Fruit fly (Drosophila melanogaster) whole organism, prepupa: Measurements from ENCODE around the gene CG42834.

Experiments
- CG11294 ChIP-seq: fragments of 200-800 bp; sonication (Bioruptor generic); IDR thresholded peaks from 2 replicates; pipeline ENCODE4 v1.3.6; 2022; ENCODE audit warnings: missing biosample characterization, missing genetic modification characterization
- CG11762 ChIP-seq: fragments of 200-800 bp; sonication (Bioruptor generic); optimal IDR thresholded peaks from 3 replicates; lab custom pipeline; 2016; ENCODE audit warnings: missing biosample characterization, missing genetic modification characterization; ENCODE audit not compliant: insufficient read depth
- CG11902 ChIP-seq: fragments of 200-800 bp; sonication (Bioruptor generic); optimal IDR thresholded peaks from 3 replicates; lab custom pipeline; 2016; ENCODE audit warnings: missing biosample characterization, missing genetic modification characterization
- CG15336 ChIP-seq: fragments of 200-800 bp; sonication (Bioruptor generic); IDR thresholded peaks from 2 replicates; pipeline ENCODE4 v1.3.6; 2022; ENCODE audit warnings: missing biosample characterization, missing genetic modification characterization
- CG1621 ChIP-seq: fragments of 200-800 bp; sonication (Bioruptor generic); optimal IDR thresholded peaks from 3 replicates; lab custom pipeline; 2018; ENCODE audit warnings: missing biosample characterization, mild to moderate bottlenecking, missing genetic modification characterization
- CG16779 ChIP-seq: fragments of 200-800 bp; sonication (Bioruptor generic); optimal IDR thresholded peaks from 3 replicates; lab custom pipeline; 2017; ENCODE audit warnings: missing biosample characterization, mild to moderate bottlenecking, missing genetic modification characterization
- CG3032 ChIP-seq: fragments of 200-800 bp; optimal IDR thresholded peaks from 2 replicates; lab custom pipeline; 2019; ENCODE audit warnings: missing biosample characterization, mild to moderate bottlenecking, missing genetic modification characterization, moderate library complexity
- CG31627 ChIP-seq: fragments of 200-800 bp; sonication (Bioruptor generic); optimal IDR thresholded peaks from 3 replicates; lab custom pipeline; 2016; ENCODE audit warnings: missing biosample characterization, missing genetic modification characterization
- CG34406 ChIP-seq: fragments of 200-800 bp; sonication (Bioruptor generic); optimal IDR thresholded peaks from 3 replicates; lab custom pipeline; 2016; ENCODE audit warnings: missing biosample characterization, missing genetic modification characterization
- CG4318 ChIP-seq: fragments of 200-800 bp; sonication (Bioruptor generic); optimal IDR thresholded peaks from 3 replicates; lab custom pipeline; 2017; ENCODE audit warnings: missing biosample characterization, mild to moderate bottlenecking, missing genetic modification characterization
- CG6163 ChIP-seq: fragments of 200-800 bp; sonication (Bioruptor generic); IDR thresholded peaks from 3 replicates; pipeline ENCODE4 v1.3.6; 2022; ENCODE audit warnings: missing biosample characterization, missing genetic modification characterization
- CG6276 ChIP-seq: fragments of 200-800 bp; sonication (Bioruptor generic); optimal IDR thresholded peaks from 2 replicates; lab custom pipeline; 2017; ENCODE audit warnings: missing biosample characterization, mild to moderate bottlenecking, missing genetic modification characterization
- CG6792 ChIP-seq: fragments of 200-800 bp; sonication (Bioruptor generic); optimal IDR thresholded peaks from 3 replicates; lab custom pipeline; 2016; ENCODE audit warnings: missing biosample characterization, missing genetic modification characterization
- CG6808 ChIP-seq: fragments of 200-800 bp; sonication (Bioruptor generic); optimal IDR thresholded peaks from 3 replicates; lab custom pipeline; 2017; ENCODE audit warnings: missing biosample characterization, missing genetic modification characterization, mild to moderate bottlenecking, moderate library complexity, missing genetic modification reagents
- CG8319 ChIP-seq: fragments of 200-800 bp; sonication (Bioruptor generic); optimal IDR thresholded peaks from 3 replicates; lab custom pipeline; 2016; ENCODE audit warnings: missing biosample characterization, missing genetic modification characterization
- CG8632 ChIP-seq: fragments of 200-800 bp; sonication (Bioruptor generic); optimal IDR thresholded peaks from 3 replicates; lab custom pipeline; 2016; ENCODE audit warnings: missing biosample characterization, missing genetic modification characterization
- CG9139 ChIP-seq: fragments of 200-800 bp; sonication (Bioruptor generic); optimal IDR thresholded peaks from 3 replicates; lab custom pipeline; 2017; ENCODE audit warnings: missing biosample characterization, mild to moderate bottlenecking, missing genetic modification characterization
- Eip75B ChIP-seq: fragments of 200-800 bp; sonication (Bioruptor generic); optimal IDR thresholded peaks from 3 replicates; lab custom pipeline; 2016; ENCODE audit warnings: missing biosample characterization, missing genetic modification characterization
- Eip78C ChIP-seq: fragments of 200-800 bp; sonication (Bioruptor generic); peaks from one replicate; lab custom pipeline; 2016; ENCODE audit warnings: missing biosample characterization, missing genetic modification characterization
- Eip93F ChIP-seq: fragments of 200-800 bp; sonication (Bioruptor generic); optimal IDR thresholded peaks from 2 replicates; lab custom pipeline; 2016; ENCODE audit warnings: missing biosample characterization, mild to moderate bottlenecking, missing genetic modification characterization
- Ets21C ChIP-seq: fragments of 200-800 bp; sonication (Bioruptor generic); optimal IDR thresholded peaks from 3 replicates; lab custom pipeline; 2016; ENCODE audit warnings: missing biosample characterization, missing genetic modification characterization
- Ets96B ChIP-seq: fragments of 200-800 bp; optimal IDR thresholded peaks from 2 replicates; lab custom pipeline; 2019; ENCODE audit warnings: missing biosample characterization, mild to moderate bottlenecking, missing genetic modification characterization, moderate library complexity
- Hr38 ChIP-seq: sonication (Bioruptor generic); optimal IDR thresholded peaks from 2 replicates; lab custom pipeline; 2016; ENCODE audit warnings: missing biosample characterization, missing genetic modification characterization
- Hr39 ChIP-seq: fragments of 200-800 bp; sonication (Bioruptor generic); optimal IDR thresholded peaks from 2 replicates; lab custom pipeline; 2016; ENCODE audit warnings: missing biosample characterization, missing genetic modification characterization
- Lpt ChIP-seq: fragments of 200-800 bp; sonication (Bioruptor generic); optimal IDR thresholded peaks from 3 replicates; lab custom pipeline; 2016; ENCODE audit warnings: missing biosample characterization, missing genetic modification characterization
- Met ChIP-seq: fragments of 200-800 bp; sonication (Bioruptor generic); optimal IDR thresholded peaks from 3 replicates; lab custom pipeline; 2016; ENCODE audit warnings: missing biosample characterization, missing genetic modification characterization
- OdsH ChIP-seq: fragments of 200-800 bp; sonication (Bioruptor generic); optimal IDR thresholded peaks from 3 replicates; lab custom pipeline; 2016; ENCODE audit warnings: missing biosample characterization, missing genetic modification characterization
- Sox102F ChIP-seq: fragments of 200-800 bp; sonication (Bioruptor generic); optimal IDR thresholded peaks from 2 replicates; lab custom pipeline; 2016; ENCODE audit warnings: missing biosample characterization, mild to moderate bottlenecking, missing genetic modification characterization
- Sox14 ChIP-seq: fragments of 200-800 bp; sonication (Bioruptor generic); optimal IDR thresholded peaks from 3 replicates; lab custom pipeline; 2016; ENCODE audit warnings: missing biosample characterization, missing genetic modification characterization
- Sox15 ChIP-seq: fragments of 200-800 bp; sonication (Bioruptor generic); optimal IDR thresholded peaks from 3 replicates; lab custom pipeline; 2016; ENCODE audit warnings: missing biosample characterization, missing genetic modification characterization
- achi ChIP-seq: fragments of 200-800 bp; sonication (Bioruptor generic); optimal IDR thresholded peaks from 3 replicates; lab custom pipeline; 2016; ENCODE audit warnings: missing biosample characterization, missing genetic modification characterization
- acj6 ChIP-seq: fragments of 200-800 bp; sonication (Bioruptor generic); optimal IDR thresholded peaks from 3 replicates; lab custom pipeline; 2016; ENCODE audit warnings: missing biosample characterization, missing genetic modification characterization
- dac ChIP-seq: fragments of 200-800 bp; sonication (Bioruptor generic); optimal IDR thresholded peaks from 2 replicates; lab custom pipeline; 2017; ENCODE audit warnings: missing biosample characterization, mild to moderate bottlenecking, missing genetic modification characterization
- eg ChIP-seq: fragments of 200-800 bp; sonication (Bioruptor generic); IDR thresholded peaks from 3 replicates; pipeline ENCODE4 v1.3.6; 2022; ENCODE audit warnings: missing biosample characterization, missing genetic modification characterization
- esn ChIP-seq: fragments of 200-800 bp; sonication (Bioruptor generic); optimal IDR thresholded peaks from 2 replicates; lab custom pipeline; 2016; ENCODE audit warnings: missing biosample characterization, mild to moderate bottlenecking, missing genetic modification characterization, moderate library complexity
- fd85E ChIP-seq: fragments of 200-800 bp; sonication (Bioruptor generic); optimal IDR thresholded peaks from 3 replicates; lab custom pipeline; 2016; ENCODE audit warnings: missing biosample characterization, missing genetic modification characterization
- fkh ChIP-seq: fragments of 200-800 bp; sonication (Bioruptor generic); optimal IDR thresholded peaks from 3 replicates; lab custom pipeline; 2017; ENCODE audit warnings: missing biosample characterization, mild to moderate bottlenecking, missing genetic modification characterization, moderate library complexity
- lz ChIP-seq: fragments of 200-800 bp; sonication (Bioruptor generic); optimal IDR thresholded peaks from 3 replicates; lab custom pipeline; 2016; ENCODE audit warnings: missing biosample characterization, missing genetic modification characterization
- pdm3 ChIP-seq: fragments of 200-800 bp; sonication (Bioruptor generic); optimal IDR thresholded peaks from 3 replicates; lab custom pipeline; 2016; ENCODE audit warnings: missing biosample characterization, missing genetic modification characterization
- spab ChIP-seq: fragments of 200-800 bp; sonication (Bioruptor generic); optimal IDR thresholded peaks from 2 replicates; lab custom pipeline; 2017; ENCODE audit warnings: missing biosample characterization, mild to moderate bottlenecking, missing genetic modification characterization, missing genetic modification reagents
- ss ChIP-seq, 2 experiments: fragments of 200-800 bp; sonication (Bioruptor generic); optimal IDR thresholded peaks; 2 replicates in 1 of 2; 3 replicates in 1 of 2; lab custom pipeline; 2017 to 2018; ENCODE audit warnings: mild to moderate bottlenecking in 2 of 2, missing biosample characterization in 2 of 2, missing genetic modification characterization in 2 of 2, moderate library complexity in 1 of 2
- topi ChIP-seq: fragments of 200-800 bp; sonication (Bioruptor generic); optimal IDR thresholded peaks from 3 replicates; lab custom pipeline; 2016; ENCODE audit warnings: missing biosample characterization, missing genetic modification characterization
- vri ChIP-seq: fragments of 200-800 bp; sonication (Bioruptor generic); optimal IDR thresholded peaks from 3 replicates; lab custom pipeline; 2016; ENCODE audit warnings: missing biosample characterization, mild to moderate bottlenecking, missing genetic modification characterization

Gene CG42834

dm6 chr3R:17394318-17395188 lies 24.0 kb upstream of the CG42834 start, which contains the start of gene CREG (continued):
- peak; percentile 26 for TF ChIP-seq Hr39 (GFP tag; lab: Kevin White, UChicago)
- TF ChIP-seq fkh (GFP tag; lab: Kevin White, UChicago): peak; percentile 20
- TF ChIP-seq CG4318 (GFP tag; lab: Kevin White, UChicago): peak; percentile 36
- no peak for TF ChIP-seq Ets96B
- peak; percentile 57 for TF ChIP-seq OdsH (GFP tag; lab: Kevin White, UChicago)
- peak; percentile 59 for TF ChIP-seq Sox14 (GFP tag; lab: Kevin White, UChicago)
- TF ChIP-seq eg (GFP tag; lab: Robert Waterston, UW): no peak
- peak; percentile 65 for TF ChIP-seq topi (GFP tag; lab: Kevin White, UChicago)
- peak; percentile 72 for TF ChIP-seq esn (GFP tag; lab: Kevin White, UChicago)
- TF ChIP-seq Lpt: no peak
- peak; percentile 22 for TF ChIP-seq CG6276 (GFP tag; lab: Kevin White, UChicago)
- peak; percentile 2 for TF ChIP-seq spab (GFP tag; lab: Kevin White, UChicago)
- peak; percentile 32 for TF ChIP-seq acj6 (GFP tag; lab: Kevin White, UChicago)
- peak; percentile 38 for TF ChIP-seq CG8632 (GFP tag; lab: Kevin White, UChicago)
- TF ChIP-seq CG6163 (GFP tag; lab: Robert Waterston, UW): peak; percentile 33; the same call in 1 of the 3 replicates
- TF ChIP-seq vri (GFP tag; lab: Kevin White, UChicago): peak; percentile 10
- TF ChIP-seq CG3032 (tag; lab: Kevin White, UChicago): no peak
- TF ChIP-seq Sox15 (GFP tag; lab: Kevin White, UChicago): no peak
- TF ChIP-seq fd85E: no peak
- TF ChIP-seq Met (GFP tag; lab: Kevin White, UChicago): peak; percentile 71
- no peak for TF ChIP-seq CG11762 (GFP tag; lab: Kevin White, UChicago)
- peak; percentile 48 for TF ChIP-seq Eip93F (GFP tag; lab: Kevin White, UChicago)
- peak; percentile 5 to 24 for TF ChIP-seq ss (GFP tag; optimal IDR thresholded peaks at IDR 0.05; lab: Kevin White, UChicago)
- TF ChIP-seq Eip78C (GFP tag; lab: Kevin White, UChicago): peak; percentile 88
- no peak for TF ChIP-seq CG15336 (GFP tag; lab: Robert Waterston, UW)
- no peak for TF ChIP-seq Hr38

dm6 chr3R:17400102-17400501 lies 18.5 kb upstream of the CG42834 start:
- no peak for TF ChIP-seq Ets96B
- TF ChIP-seq fkh (GFP tag; lab: Kevin White, UChicago): peak; percentile 19
- TF ChIP-seq pdm3 (GFP tag; lab: Kevin White, UChicago): no peak
- no peak for TF ChIP-seq achi (GFP tag; lab: Kevin White, UChicago)

- TF ChIP-seq Ets21C (GFP tag; lab: Kevin White, UChicago): peak; percentile 49
- peak; percentile 19 for TF ChIP-seq Sox15 (GFP tag; lab: Kevin White, UChicago)
- no peak; the same call in 1 of the 2 replicates for TF ChIP-seq CG11294 (GFP tag; lab: Robert Waterston, UW)
- peak; percentile 75 for TF ChIP-seq CG6163 (GFP tag; lab: Robert Waterston, UW)
- peak; percentile 57 for TF ChIP-seq Met (GFP tag; lab: Kevin White, UChicago)
- peak; percentile 36 for TF ChIP-seq CG34406
- TF ChIP-seq esn (GFP tag; lab: Kevin White, UChicago): peak; percentile 72
- TF ChIP-seq ss (GFP tag; optimal IDR thresholded peaks at IDR 0.05; lab: Kevin White, UChicago): peak; percentile 44 to 67
- TF ChIP-seq CG16779 (tag; lab: Kevin White, UChicago): peak; percentile 17
- TF ChIP-seq fkh (GFP tag; lab: Kevin White, UChicago): no peak
- 0 out of 3 replicates have a peak, but pooled peaks have one; percentile 40 for TF ChIP-seq eg (GFP tag; lab: Robert Waterston, UW)
- peak; percentile 39 for TF ChIP-seq Sox14 (GFP tag; lab: Kevin White, UChicago)
- peak; percentile 77 for TF ChIP-seq Eip75B (GFP tag; lab: Kevin White, UChicago)
- peak; percentile 70 for TF ChIP-seq Lpt
- peak; percentile 52 for TF ChIP-seq achi (GFP tag; lab: Kevin White, UChicago)
- peak; percentile 14 for TF ChIP-seq Sox102F (GFP tag; lab: Kevin White, UChicago)
- TF ChIP-seq CG6792: peak; percentile 64
- TF ChIP-seq CG11902 (GFP tag; lab: Kevin White, UChicago): peak; percentile 73
- TF ChIP-seq Eip78C (GFP tag; lab: Kevin White, UChicago): peak; percentile 96
- peak; percentile 34 for TF ChIP-seq dac (GFP tag; lab: Kevin White, UChicago)
- peak; percentile 67 for TF ChIP-seq CG6276 (GFP tag; lab: Kevin White, UChicago)
- no peak for TF ChIP-seq Eip93F (GFP tag; lab: Kevin White, UChicago)
- TF ChIP-seq CG1621: peak; percentile 20
- TF ChIP-seq CG6808 (GFP tag; lab: Kevin White, UChicago): peak; percentile 58
- no peak for TF ChIP-seq CG8319 (GFP tag; lab: Kevin White, UChicago)
- TF ChIP-seq CG31627 (GFP tag; lab: Kevin White, UChicago): peak; percentile 49
- peak; percentile 29 for TF ChIP-seq CG8632 (GFP tag; lab: Kevin White, UChicago)
- peak; percentile 63 for TF ChIP-seq lz (GFP tag; lab: Kevin White, UChicago)
- peak; percentile 64 for TF ChIP-seq spab (GFP tag; lab: Kevin White, UChicago)
- no peak for TF ChIP-seq CG9139 (GFP tag; lab: Kevin White, UChicago)
Measured at dm6 chr3R:17400675-17401118, 17.9 kb upstream of the CG42834 start.
